Worm (Caenorhabditis elegans): Measurements from ENCODE around the gene B0496.1.

The B0496.1 gene

DNA sequence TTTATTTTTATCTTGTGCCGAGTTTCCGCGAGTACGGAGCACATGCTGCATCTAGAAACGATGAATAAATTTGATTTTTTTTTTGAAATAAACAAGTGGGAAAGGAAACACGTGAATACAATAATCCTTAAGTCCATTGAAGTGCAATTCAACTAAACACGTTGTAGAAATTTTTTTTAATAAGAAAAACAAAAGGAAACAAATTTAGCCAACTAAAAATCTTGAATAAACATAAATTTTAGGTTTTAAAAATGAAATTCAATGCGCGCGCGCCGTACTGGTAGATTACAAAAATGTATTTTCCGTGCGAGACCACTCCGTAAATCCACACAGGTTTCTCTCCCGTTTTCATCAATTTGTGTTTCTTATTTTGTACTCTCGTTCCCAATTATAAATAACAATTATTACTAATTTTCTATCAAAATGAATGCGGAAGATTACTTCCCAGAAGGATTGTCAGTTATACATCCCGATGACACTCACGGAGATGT is 27.1 kb downstream of the B0496.1 start, which contains the start of the genes plk-3 and F55G1.6:
TSS of gene plk-3 (minus strand) at position 51 of the 491 bp plus-strand sequence.
TSS of gene F55G1.6 (plus strand) at position 359 of the 491 bp plus-strand sequence.
- TF ChIP-seq lsy-2 (tag; optimal IDR thresholded peaks at IDR 0.05) (no peak), elt-2 (tag; optimal IDR thresholded peaks at IDR 0.05) (no peak), grh-1 (GFP tag; IDR thresholded peaks at IDR 0.05) (no peak)

ce11 chrIV:7474826-7475225 is 28.7 kb downstream of the B0496.1 start, which contains the start of gene slc-25A18.2:
slc-25A18.2 (plus strand) TSS chrIV:7475041.
- no peak for TF ChIP-seq egl-27 (tag; optimal IDR thresholded peaks at IDR 0.05)
- no peak for TF ChIP-seq F16B12.6 (tag; optimal IDR thresholded peaks at IDR 0.05)
- no peak for TF ChIP-seq blmp-1 (tag; optimal IDR thresholded peaks at IDR 0.05)
- no peak for TF ChIP-seq unc-86 (tag; optimal IDR thresholded peaks at IDR 0.05)
- no peak for TF ChIP-seq nhr-71 (tag; optimal IDR thresholded peaks at IDR 0.05)
- no peak for TF ChIP-seq efl-1 (optimal IDR thresholded peaks at IDR 0.05)
- TF ChIP-seq efl-1 (GFP tag; optimal IDR thresholded peaks at IDR 0.05 in 1 of 2): peak in 1 of 2 experiments; percentile 62
- no peak for TF ChIP-seq ama-1 (optimal IDR thresholded peaks at IDR 0.05)
- no peak for TF ChIP-seq ceh-63 (GFP tag; optimal IDR thresholded peaks at IDR 0.05)
- no peak for TF ChIP-seq pag-3 (tag; optimal IDR thresholded peaks at IDR 0.05; ENCODE audit: borderline replicate concordance, insufficient read depth)

DNA sequence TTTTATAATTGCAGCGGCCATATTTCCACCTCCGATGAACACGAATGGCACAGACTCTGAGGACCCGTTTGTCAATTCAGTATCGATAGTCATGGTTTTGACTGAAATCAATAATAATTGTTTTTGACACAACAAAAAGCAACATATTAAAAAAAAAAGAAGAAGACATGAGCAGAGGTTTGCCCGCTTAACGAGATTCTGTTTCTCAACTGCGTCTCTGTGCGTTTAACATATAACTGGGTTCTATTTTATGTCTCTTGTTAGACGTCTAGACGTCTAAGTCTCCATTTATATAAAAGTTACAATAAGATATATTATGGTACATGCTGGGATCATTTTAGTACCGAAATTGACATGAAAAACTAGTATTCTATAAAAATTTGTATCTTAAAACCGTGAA is 31.1 kb downstream of the B0496.1 start, which contains the start of gene pycr-4:
TSS of gene pycr-4 (minus strand) at position 101 of the 400 bp plus-strand sequence.
- TF ChIP-seq efl-3 (GFP tag; optimal IDR thresholded peaks at IDR 0.05) (no peak), lin-35 (GFP tag; optimal IDR thresholded peaks at IDR 0.05) (peak in 1 of 2 experiments; percentile 15), nhr-12 (tag; optimal IDR thresholded peaks at IDR 0.05) (no peak), C34B4.2 (tag; optimal IDR thresholded peaks at IDR 0.05) (no peak), unc-86 (tag; optimal IDR thresholded peaks at IDR 0.05) (no peak), vab-15 (tag; optimal IDR thresholded peaks at IDR 0.05) (no peak), sox-4 (tag; optimal IDR thresholded peaks at IDR 0.05) (no peak), ets-5 (GFP tag; IDR thresholded peaks at IDR 0.05) (no peak), ceh-8 (GFP tag; optimal IDR thresholded peaks at IDR 0.05) (no peak), efl-1 (optimal IDR thresholded peaks at IDR 0.05) (peak; percentile 42 to 44), efl-1 (GFP tag; optimal IDR thresholded peaks at IDR 0.05 in 1 of 2) (peak in 1 of 2 experiments; percentile 72), irx-1 (tag; optimal IDR thresholded peaks at IDR 0.05) (no peak), egl-27 (tag; optimal IDR thresholded peaks at IDR 0.05) (no peak), dpl-1 (GFP tag; optimal IDR thresholded peaks at IDR 0.05) (peak in 1 of 3 experiments; percentile 14), C16A3.4 (tag; optimal IDR thresholded peaks at IDR 0.05) (no peak), grh-1 (GFP tag; IDR thresholded peaks at IDR 0.05) (no peak), swsn-7 (tag; optimal IDR thresholded peaks at IDR 0.05) (no peak), pag-3 (tag; optimal IDR thresholded peaks at IDR 0.05; ENCODE audit: borderline replicate concordance, insufficient read depth) (no peak)

ce11 chrIV:7477697-7478096 is 31.6 kb downstream of the B0496.1 start:
- TF ChIP-seq zip-4 (GFP tag; optimal IDR thresholded peaks at IDR 0.05): no peak
- no peak for TF ChIP-seq alr-1 (tag; optimal IDR thresholded peaks at IDR 0.05; ENCODE audit: borderline replicate concordance)
- no peak for TF ChIP-seq nhr-19 (GFP tag; conservative IDR thresholded peaks at IDR 0.05)
- no peak for TF ChIP-seq mef-2 (tag; optimal IDR thresholded peaks at IDR 0.05)
- TF ChIP-seq efl-1 (optimal IDR thresholded peaks at IDR 0.05): no peak
- no peak for TF ChIP-seq efl-1 (GFP tag; optimal IDR thresholded peaks at IDR 0.05 in 1 of 2)

ce11 chrIV:7478134-7478533 is 32.0 kb downstream of the B0496.1 start, which contains the start of gene rod-1:
rod-1 (plus strand) TSS chrIV:7478452.
- peak; percentile 65 to 72 for TF ChIP-seq efl-1 (optimal IDR thresholded peaks at IDR 0.05)
- TF ChIP-seq efl-1 (GFP tag; optimal IDR thresholded peaks at IDR 0.05 in 1 of 2): peak; percentile 79 to 97
- no peak for TF ChIP-seq elt-2 (tag; optimal IDR thresholded peaks at IDR 0.05)
- no peak for TF ChIP-seq pax-3 (tag; optimal IDR thresholded peaks at IDR 0.05)
- TF ChIP-seq F16B12.6 (tag; optimal IDR thresholded peaks at IDR 0.05): no peak
- TF ChIP-seq grh-1 (GFP tag; IDR thresholded peaks at IDR 0.05): no peak
- TF ChIP-seq jun-1 (tag; optimal IDR thresholded peaks at IDR 0.05): no peak
- no peak for TF ChIP-seq mef-2 (tag; optimal IDR thresholded peaks at IDR 0.05)
- no peak for TF ChIP-seq ztf-4 (tag; optimal IDR thresholded peaks at IDR 0.05)
- no peak for TF ChIP-seq ceh-90 (tag; optimal IDR thresholded peaks at IDR 0.05)
- no peak for TF ChIP-seq tlp-1 (tag; optimal IDR thresholded peaks at IDR 0.05)
- TF ChIP-seq ces-1 (GFP tag; optimal IDR thresholded peaks at IDR 0.05): no peak
- no peak for TF ChIP-seq rnt-1 (tag; optimal IDR thresholded peaks at IDR 0.05)
- no peak for TF ChIP-seq sptf-1 (tag; optimal IDR thresholded peaks at IDR 0.05)
- no peak for TF ChIP-seq nhr-12 (tag; optimal IDR thresholded peaks at IDR 0.05)
- TF ChIP-seq nhr-85 (tag): no peak
- no peak for TF ChIP-seq pag-3 (tag; optimal IDR thresholded peaks at IDR 0.05; ENCODE audit: borderline replicate concordance, insufficient read depth)
- TF ChIP-seq nhr-76 (tag; optimal IDR thresholded peaks at IDR 0.05): no peak
- TF ChIP-seq nhr-20 (tag; optimal IDR thresholded peaks at IDR 0.05): no peak
- no peak for TF ChIP-seq ceh-8 (GFP tag; optimal IDR thresholded peaks at IDR 0.05)
- peak in 1 of 2 experiments; percentile 69 for TF ChIP-seq lsy-2 (tag; optimal IDR thresholded peaks at IDR 0.05)
- TF ChIP-seq egl-13 (tag; optimal IDR thresholded peaks at IDR 0.05): no peak
- no peak for TF ChIP-seq mdl-1 (tag; optimal IDR thresholded peaks at IDR 0.05)
- no peak for TF ChIP-seq mab-9 (GFP tag; IDR thresholded peaks at IDR 0.05)
